Fruit fly (Drosophila melanogaster) whole organism, adult: ENCODE results near the gene Ptp10D.

Source experiments
- CG11617 ChIP-seq: fragments of 200-800 bp; sonication (Bioruptor generic); optimal IDR thresholded peaks from 2 replicates; lab custom pipeline; 2017; ENCODE audit warnings: mild to moderate bottlenecking, missing biosample characterization, missing genetic modification reagents, missing genetic modification characterization
- CG12768 ChIP-seq: fragments of 200-800 bp; sonication (Bioruptor generic); optimal IDR thresholded peaks from 2 replicates; lab custom pipeline; 2017; ENCODE audit warnings: missing biosample characterization, missing genetic modification characterization, mild to moderate bottlenecking, moderate library complexity, missing genetic modification reagents
- CG14711 ChIP-seq: fragments of 200-800 bp; sonication (Bioruptor generic); optimal IDR thresholded peaks from 2 replicates; lab custom pipeline; 2018; ENCODE audit warnings: missing biosample characterization, mild to moderate bottlenecking, missing genetic modification characterization, moderate library complexity
- CG1620 ChIP-seq: fragments of 200-800 bp; sonication (Bioruptor generic); optimal IDR thresholded peaks from 2 replicates; lab custom pipeline; 2016; ENCODE audit warnings: missing biosample characterization, missing genetic modification characterization
- CG33017 ChIP-seq: fragments of 200-800 bp; sonication (Bioruptor generic); optimal IDR thresholded peaks from 2 replicates; lab custom pipeline; 2018; ENCODE audit warnings: missing biosample characterization, mild to moderate bottlenecking, missing genetic modification characterization, moderate library complexity
- CG5204 ChIP-seq: fragments of 200-800 bp; sonication (Bioruptor generic); optimal IDR thresholded peaks from 2 replicates; lab custom pipeline; 2016; ENCODE audit warnings: missing biosample characterization, missing genetic modification characterization
- CG7045 ChIP-seq: fragments of 200-800 bp; sonication (Bioruptor generic); optimal IDR thresholded peaks from 2 replicates; lab custom pipeline; 2017; ENCODE audit warnings: missing biosample characterization, mild to moderate bottlenecking, missing genetic modification characterization
- CG7101 ChIP-seq: fragments of 200-800 bp; sonication (Bioruptor generic); optimal IDR thresholded peaks from 2 replicates; lab custom pipeline; 2018; ENCODE audit warnings: missing biosample characterization, mild to moderate bottlenecking, missing genetic modification characterization, moderate library complexity
- Clk ChIP-seq: fragments of 200-800 bp; sonication (Bioruptor generic); optimal IDR thresholded peaks from 2 replicates; lab custom pipeline; 2017; ENCODE audit warnings: missing biosample characterization, missing genetic modification characterization
- Crg-1 ChIP-seq: fragments of 200-800 bp; sonication (Bioruptor generic); optimal IDR thresholded peaks from 2 replicates; lab custom pipeline; 2016; ENCODE audit warnings: missing biosample characterization, missing genetic modification characterization
- Hr96 ChIP-seq: fragments of 200-800 bp; sonication (Bioruptor generic); optimal IDR thresholded peaks from 2 replicates; lab custom pipeline; 2016; ENCODE audit warnings: missing biosample characterization, missing genetic modification characterization
- Mnt ChIP-seq: fragments of 200-800 bp; sonication (Bioruptor generic); optimal IDR thresholded peaks from 2 replicates; lab custom pipeline; 2016; ENCODE audit warnings: missing biosample characterization, mild to moderate bottlenecking, missing genetic modification characterization
- bab1 ChIP-seq: fragments of 200-800 bp; sonication (Bioruptor generic); optimal IDR thresholded peaks from 3 replicates; lab custom pipeline; 2019; ENCODE audit warnings: missing biosample characterization, mild to moderate bottlenecking, missing genetic modification characterization, moderate library complexity
- cic ChIP-seq: fragments of 200-800 bp; sonication (Bioruptor generic); optimal IDR thresholded peaks from 2 replicates; lab custom pipeline; 2017; ENCODE audit warnings: missing biosample characterization, mild to moderate bottlenecking, missing genetic modification characterization, moderate library complexity
- cnc ChIP-seq, 2 experiments: fragments of >200 bp; optimal IDR thresholded peaks; 2 replicates each; lab custom pipeline; 2017
- kay ChIP-seq: fragments of 200-800 bp; sonication (Bioruptor generic); peaks from one replicate; lab custom pipeline; 2016; ENCODE audit warnings: missing biosample characterization, missing genetic modification characterization, borderline replicate concordance
- ovo ChIP-seq: fragments of 200-800 bp; sonication (Bioruptor generic); optimal IDR thresholded peaks from 2 replicates; lab custom pipeline; 2016; ENCODE audit warnings: missing biosample characterization, missing genetic modification characterization
- pad ChIP-seq: fragments of 200-800 bp; sonication (Bioruptor generic); optimal IDR thresholded peaks from 3 replicates; lab custom pipeline; 2017; ENCODE audit warnings: missing biosample characterization, missing genetic modification characterization, mild to moderate bottlenecking, moderate library complexity, missing genetic modification reagents
- tj ChIP-seq: fragments of 200-800 bp; sonication (Bioruptor generic); optimal IDR thresholded peaks from 3 replicates; lab custom pipeline; 2017; ENCODE audit warnings: missing biosample characterization, mild to moderate bottlenecking, missing genetic modification characterization, moderate library complexity
- toe ChIP-seq: fragments of 200-800 bp; sonication (Bioruptor generic); optimal IDR thresholded peaks from 2 replicates; lab custom pipeline; 2016; ENCODE audit warnings: missing biosample characterization, missing genetic modification characterization

Gene Ptp10D

dm6 chrX:11611056-11611644 is 10.7 kb upstream of the Ptp10D start:
- TF ChIP-seq tj (GFP tag; lab: Kevin White, UChicago) (peak; percentile 86), CG1620 (no peak), CG14711 (tag; lab: Kevin White, UChicago) (peak; percentile 94), cic (GFP tag; lab: Kevin White, UChicago) (peak; percentile 31)

DNA sequence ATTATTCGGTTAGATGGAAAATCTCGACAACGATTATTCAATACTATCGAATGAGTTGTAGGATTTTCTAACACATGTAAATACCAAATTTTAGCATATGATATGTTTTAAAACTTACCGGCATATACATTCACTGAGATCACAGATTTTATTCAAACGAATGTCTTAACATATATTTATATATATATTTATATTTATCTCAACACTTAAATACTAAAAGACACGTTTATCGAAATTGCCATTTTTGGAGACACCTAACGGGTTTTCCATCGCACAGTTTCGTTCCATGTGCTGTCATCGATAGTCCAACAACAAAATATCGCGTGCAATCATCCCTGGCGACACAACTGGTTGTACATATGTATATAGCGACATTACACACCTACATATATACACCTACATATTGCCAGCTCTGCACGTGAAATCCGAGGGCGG is 10.2 kb upstream of the Ptp10D start, which contains the start of the genes CG2247 and CG1703:
Gene CG2247, minus strand, starts transcription at position 8 of the 435 bp plus-strand sequence.
Gene CG1703, plus strand, starts transcription at position 283 of the 435 bp plus-strand sequence.
- peak; percentile 85 for TF ChIP-seq Mnt
- TF ChIP-seq Clk (GFP tag; lab: Kevin White, UChicago), result no peak
- peak; percentile 22 for TF ChIP-seq CG7101 (tag; lab: Kevin White, UChicago)
- peak; percentile 94 for TF ChIP-seq ovo (GFP tag; lab: Kevin White, UChicago)
- TF ChIP-seq bab1 (GFP tag; lab: Kevin White, UChicago), result peak; percentile 11
- peak; percentile 11 for TF ChIP-seq cic (GFP tag; lab: Kevin White, UChicago)

DNA sequence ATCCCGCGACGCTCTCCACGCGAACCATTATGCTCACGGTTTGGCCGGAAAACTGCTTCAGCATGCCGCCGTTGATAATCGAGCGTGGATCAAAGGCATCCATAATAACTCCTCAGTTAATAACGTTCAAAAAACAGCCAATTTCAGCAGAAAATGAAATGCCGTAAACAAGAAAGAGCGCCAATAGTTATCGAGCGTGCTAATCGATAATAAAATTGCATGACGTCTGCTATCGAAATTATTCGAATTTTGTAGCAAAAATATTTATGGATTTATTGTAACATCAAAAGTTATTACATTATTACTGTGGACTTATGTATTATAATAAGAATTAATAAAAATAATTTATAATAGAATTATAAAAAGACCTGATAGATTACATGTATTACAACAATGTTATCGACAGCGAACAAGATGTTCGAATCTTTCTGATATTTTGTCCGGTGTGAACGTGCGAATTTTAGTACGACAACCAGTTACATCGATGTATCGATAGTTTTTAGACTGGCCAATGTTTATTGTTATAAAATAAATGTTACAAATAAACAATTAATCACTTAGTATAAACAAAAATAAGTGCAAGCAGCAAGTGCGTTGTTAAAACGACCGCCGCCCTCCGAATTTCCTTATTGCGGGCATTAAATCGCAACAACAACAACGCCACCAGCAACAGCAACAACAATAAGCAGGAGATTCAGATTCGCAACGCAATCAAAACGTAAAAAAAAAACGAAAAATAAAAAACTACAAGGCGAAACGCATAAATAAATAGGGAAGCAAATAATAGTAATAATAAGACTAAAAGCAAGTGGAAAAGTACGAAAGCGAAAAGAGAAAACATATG is 5.9 kb upstream of the Ptp10D start, which contains the start of the genes RPA3 and Met:
Gene RPA3, minus strand, starts transcription at position 189 of the 844 bp plus-strand sequence.
Gene Met, plus strand, starts transcription at position 473 of the 844 bp plus-strand sequence.
- TF ChIP-seq Hr96 (GFP tag; lab: Kevin White, UChicago), result no peak
- no peak for TF ChIP-seq CG12768
- no peak for TF ChIP-seq CG14711 (tag; lab: Kevin White, UChicago)
- TF ChIP-seq bab1 (GFP tag; lab: Kevin White, UChicago), result peak; percentile 18
- TF ChIP-seq tj (GFP tag; lab: Kevin White, UChicago), result peak; percentile 84
- no peak for TF ChIP-seq CG11617 (GFP tag; lab: Kevin White, UChicago)
- TF ChIP-seq Mnt, result peak; percentile 17

DNA sequence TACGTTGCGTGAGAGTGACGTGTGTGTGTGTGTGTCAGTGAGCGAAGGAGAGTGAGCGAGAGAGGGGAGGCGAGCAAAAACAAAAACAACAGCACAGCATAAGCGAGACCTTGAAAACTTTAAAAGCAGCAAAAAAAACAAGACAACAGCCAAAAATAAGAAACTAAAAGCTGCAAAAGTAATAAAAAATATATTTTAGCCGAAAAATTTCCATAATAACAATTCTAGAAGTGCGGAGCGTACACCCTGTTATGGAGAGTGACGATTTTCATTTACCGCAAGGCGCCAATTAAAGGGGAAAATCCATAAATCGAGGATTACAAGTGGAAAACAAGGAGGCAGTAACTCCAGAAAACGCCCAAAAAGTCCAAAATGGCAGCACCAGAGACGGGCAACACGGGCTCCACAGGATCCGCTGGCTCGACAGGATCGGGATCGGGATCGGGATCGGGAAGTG is 5.3 kb upstream of the Ptp10D start:
- TF ChIP-seq pad (GFP tag; lab: Kevin White, UChicago) (peak; percentile 54), Mnt (no peak)

DNA sequence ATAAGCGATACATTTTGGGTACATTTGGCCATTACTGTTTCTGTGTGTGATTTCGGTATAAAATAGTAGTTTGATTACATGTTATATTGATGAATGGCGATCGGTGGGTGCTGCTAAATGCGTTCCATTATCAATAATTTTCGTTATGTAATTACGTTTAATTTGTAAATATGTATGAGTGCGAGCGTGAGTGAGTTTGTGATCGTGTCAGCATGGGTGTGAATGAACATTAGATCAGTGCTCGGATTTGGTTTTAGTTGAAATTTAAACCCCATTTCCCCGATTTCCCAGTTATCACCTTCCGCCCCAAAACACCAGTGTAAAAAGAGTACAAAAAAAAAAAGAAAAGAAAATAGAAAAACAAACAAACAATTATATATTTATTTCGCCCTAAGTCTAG is 2.2 kb upstream of the Ptp10D start:
- TF ChIP-seq ovo (GFP tag; lab: Kevin White, UChicago) (no peak), CG5204 (no peak), CG7101 (tag; lab: Kevin White, UChicago) (no peak), CG12768 (no peak), cic (GFP tag; lab: Kevin White, UChicago) (peak; percentile 60)

DNA sequence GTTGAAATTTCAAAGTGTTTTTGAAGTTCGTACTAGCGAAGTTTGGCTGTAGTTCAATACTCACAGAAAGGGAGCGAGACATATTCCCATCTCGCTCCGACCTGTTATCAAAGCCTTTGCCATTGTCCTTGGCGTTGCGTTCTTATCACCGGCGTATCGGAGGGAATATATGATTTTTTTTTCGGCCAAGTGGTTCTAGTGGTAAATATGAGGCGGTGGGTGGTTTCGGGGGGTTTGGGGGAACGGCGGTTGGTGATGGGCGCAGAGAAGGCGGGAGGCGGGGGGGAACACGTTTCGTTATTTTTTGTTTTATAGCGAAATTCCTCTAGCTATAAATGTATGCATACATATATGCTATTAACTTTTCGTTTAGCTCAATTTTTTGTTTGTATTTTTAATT is 1.3 kb upstream of the Ptp10D start:
- TF ChIP-seq cic (GFP tag; lab: Kevin White, UChicago), result peak; percentile 31
- no peak for TF ChIP-seq CG11617 (GFP tag; lab: Kevin White, UChicago)

DNA sequence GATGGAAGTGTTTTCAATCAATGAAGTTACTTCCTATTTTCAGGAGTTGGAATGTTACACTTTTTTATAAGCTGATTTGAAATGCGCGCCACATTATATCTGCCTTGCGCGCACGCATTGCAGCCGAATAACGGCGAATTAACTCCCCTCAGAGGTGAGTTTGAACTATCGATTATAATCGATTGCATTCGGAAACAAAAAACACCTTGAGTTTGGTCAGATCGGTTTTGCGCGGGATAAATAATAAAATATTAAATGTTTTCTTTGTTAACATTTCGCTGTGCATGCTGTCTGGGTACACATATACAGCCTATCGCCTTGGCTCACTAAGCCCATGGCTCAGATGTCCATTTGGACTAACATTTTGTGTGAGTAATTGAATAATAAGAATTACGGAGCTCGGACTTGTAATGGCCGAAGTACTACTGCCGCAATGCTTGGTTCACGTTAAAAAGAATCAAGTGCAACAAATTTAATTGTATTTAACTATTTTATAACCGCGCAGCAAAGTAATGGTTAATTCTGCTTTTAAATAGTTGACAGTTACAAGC is 425 bp upstream of the Ptp10D start:
- TF ChIP-seq tj (GFP tag; lab: Kevin White, UChicago), result no peak
- TF ChIP-seq kay (GFP tag; lab: Kevin White, UChicago), result peak; percentile 84
- no peak for TF ChIP-seq ovo (GFP tag; lab: Kevin White, UChicago)
- peak; percentile 56 for TF ChIP-seq pad (GFP tag; lab: Kevin White, UChicago)

dm6 chrX:11622649-11623425 is 1.0 kb downstream of the Ptp10D start:
- TF ChIP-seq pad (GFP tag; lab: Kevin White, UChicago) (peak; percentile 78), toe (GFP tag; lab: Kevin White, UChicago) (no peak), CG5204 (peak; percentile 37), cnc (optimal IDR thresholded peaks at IDR 0.05; lab: Kevin White, UChicago) (no peak), kay (GFP tag; lab: Kevin White, UChicago) (peak; percentile 66), CG33017 (tag; lab: Kevin White, UChicago) (peak; percentile 52), CG11617 (GFP tag; lab: Kevin White, UChicago) (peak; percentile 44), CG14711 (tag; lab: Kevin White, UChicago) (peak; percentile 87), Clk (GFP tag; lab: Kevin White, UChicago) (no peak), CG12768 (no peak), ovo (GFP tag; lab: Kevin White, UChicago) (no peak), tj (GFP tag; lab: Kevin White, UChicago) (peak; percentile 97), CG7045 (GFP tag; lab: Kevin White, UChicago) (peak; percentile 31), CG7101 (tag; lab: Kevin White, UChicago) (peak; percentile 79), Hr96 (GFP tag; lab: Kevin White, UChicago) (no peak), bab1 (GFP tag; lab: Kevin White, UChicago) (peak; percentile 94), CG1620 (peak; percentile 75), Mnt (peak; percentile 50), cic (GFP tag; lab: Kevin White, UChicago) (no peak), Crg-1 (peak; percentile 67)
